Worm (Caenorhabditis elegans) whole organism, early embryonic: ENCODE data around the gene trpa-1.

Experiments used
- B0310.2 ChIP-seq: sonication (generic microtip); optimal IDR thresholded peaks from 2 replicates; lab custom pipeline; 2016; ENCODE audit warnings: mild to moderate bottlenecking, missing genetic modification characterization, missing compliant biosample characterization
- F13C5.2 ChIP-seq: sonication (generic microtip); optimal IDR thresholded peaks from 2 replicates; lab custom pipeline; 2017; ENCODE audit warnings: mild to moderate bottlenecking, missing genetic modification characterization, inconsistent platforms, missing compliant biosample characterization
- aly-1 ChIP-seq: sonication (generic microtip); optimal IDR thresholded peaks from 2 replicates; lab custom pipeline; 2016; ENCODE audit warnings: missing genetic modification characterization, missing compliant biosample characterization
- ama-1 ChIP-seq: fragments of 150-350 bp; optimal IDR thresholded peaks from 2 replicates; lab custom pipeline; 2014
- ceh-13 ChIP-seq: fragments of 200-800 bp; sonication (Bioruptor generic); optimal IDR thresholded peaks from 2 replicates; lab custom pipeline; 2018; ENCODE audit warnings: mild to moderate bottlenecking, missing genetic modification characterization, missing compliant biosample characterization
- ceh-36 ChIP-seq: sonication (generic microtip); optimal IDR thresholded peaks from 2 replicates; lab custom pipeline; 2016; ENCODE audit warnings: missing genetic modification characterization, inconsistent platforms, missing compliant biosample characterization
- ets-7 ChIP-seq: sonication (generic microtip); optimal IDR thresholded peaks from 2 replicates; lab custom pipeline; 2016; ENCODE audit warnings: missing genotype, missing genetic modification characterization, missing compliant biosample characterization
- flt-1 ChIP-seq: fragments of 200-800 bp; sonication (Bioruptor generic); IDR thresholded peaks from 2 replicates; pipeline ENCODE4 v1.3.6; 2022; ENCODE audit warnings: missing genetic modification characterization, missing compliant biosample characterization
- hmbx-1 ChIP-seq: sonication (generic microtip); optimal IDR thresholded peaks from 2 replicates; lab custom pipeline; 2016; ENCODE audit warnings: mild to moderate bottlenecking, missing genetic modification characterization, missing compliant biosample characterization
- hmg-4 ChIP-seq: fragments of 200-800 bp; sonication (Bioruptor generic); optimal IDR thresholded peaks from 2 replicates; lab custom pipeline; 2018; ENCODE audit warnings: mild to moderate bottlenecking, missing genetic modification characterization, missing compliant biosample characterization
- hnd-1 ChIP-seq: sonication (generic microtip); optimal IDR thresholded peaks from 2 replicates; lab custom pipeline; 2016; ENCODE audit warnings: missing genetic modification characterization, missing compliant biosample characterization
- pes-1 ChIP-seq: fragments of 200-800 bp; sonication (Bioruptor generic); IDR thresholded peaks from 2 replicates; pipeline ENCODE4 v1.3.6; 2022; ENCODE audit warnings: missing genetic modification reagents, missing genetic modification characterization, missing compliant biosample characterization
- scrt-1 ChIP-seq: fragments of 200-800 bp; sonication (Bioruptor generic); IDR thresholded peaks from 2 replicates; pipeline ENCODE4 v1.3.6; 2022; ENCODE audit warnings: missing genetic modification characterization, missing compliant biosample characterization
- sea-1 ChIP-seq: fragments of 200-800 bp; sonication (Bioruptor generic); conservative IDR thresholded peaks from 2 replicates; pipeline ENCODE4 v1.3.6; 2022; ENCODE audit warnings: missing genetic modification characterization, missing compliant biosample characterization
- tbx-11 ChIP-seq: fragments of 200-800 bp; sonication (Bioruptor generic); IDR thresholded peaks from 2 replicates; pipeline ENCODE4 v1.3.6; 2022; ENCODE audit warnings: missing genetic modification characterization, missing compliant biosample characterization
- tbx-37 ChIP-seq: fragments of 200-800 bp; sonication (Bioruptor generic); conservative IDR thresholded peaks from 2 replicates; pipeline ENCODE4 v1.3.6; 2022; ENCODE audit warnings: missing genetic modification reagents, missing genetic modification characterization, missing compliant biosample characterization
- tra-4 ChIP-seq: sonication (generic microtip); optimal IDR thresholded peaks from 2 replicates; lab custom pipeline; 2017; ENCODE audit warnings: missing genetic modification characterization, missing compliant biosample characterization

Gene trpa-1

ce11 chrIV:11859995-11860605 lies 4.2 kb upstream of the trpa-1 start, which contains the start of gene mob-1:
Gene mob-1, plus strand, starts transcription at chrIV:11860555.
- TF ChIP-seq aly-1 (tag; lab: Kevin White, UChicago) (no peak), flt-1 (GFP tag; lab: Robert Waterston, UW) (no peak)

- no peak for TF ChIP-seq ama-1 (lab: Kevin White, UChicago)
- TF ChIP-seq hmbx-1 (tag; lab: Kevin White, UChicago) = no peak
- no peak for TF ChIP-seq tbx-11 (GFP tag; lab: Robert Waterston, UW)
- no peak for TF ChIP-seq B0310.2 (tag; lab: Kevin White, UChicago)
- TF ChIP-seq hnd-1 (tag; lab: Kevin White, UChicago) = no peak
- TF ChIP-seq ets-7 (tag; lab: Kevin White, UChicago) = no peak
- TF ChIP-seq sea-1 (GFP tag; lab: Robert Waterston, UW) = no peak
Measured at ce11 chrIV:11863428-11863827, 898 bp upstream of the trpa-1 start.

ce11 chrIV:11867652-11868232 lies 3.4 kb downstream of the trpa-1 start:
- TF ChIP-seq aly-1 (tag; lab: Kevin White, UChicago) (no peak), ets-7 (tag; lab: Kevin White, UChicago) (no peak), F13C5.2 (no peak), tra-4 (tag; lab: Kevin White, UChicago) (no peak), scrt-1 (GFP tag; lab: Robert Waterston, UW) (no peak), ama-1 (lab: Kevin White, UChicago) (no peak), hmg-4 (GFP tag; lab: Kevin White, UChicago) (no peak), tbx-11 (GFP tag; lab: Robert Waterston, UW) (no peak), hmbx-1 (tag; lab: Kevin White, UChicago) (no peak), ceh-36 (tag; lab: Kevin White, UChicago) (no peak)

ce11 chrIV:11868452-11868851 lies 4.1 kb downstream of the trpa-1 start:
- no peak for TF ChIP-seq aly-1 (tag; lab: Kevin White, UChicago)
- no peak for TF ChIP-seq ama-1 (lab: Kevin White, UChicago)
- TF ChIP-seq hmbx-1 (tag; lab: Kevin White, UChicago) = no peak
- TF ChIP-seq F13C5.2 = no peak
- no peak for TF ChIP-seq ets-7 (tag; lab: Kevin White, UChicago)
- no peak for TF ChIP-seq hmg-4 (GFP tag; lab: Kevin White, UChicago)
- TF ChIP-seq B0310.2 (tag; lab: Kevin White, UChicago) = no peak

ce11 chrIV:11871083-11871482 lies 6.8 kb downstream of the trpa-1 start:
- TF ChIP-seq aly-1 (tag; lab: Kevin White, UChicago) (peak; percentile 32), scrt-1 (GFP tag; lab: Robert Waterston, UW) (0 out of 2 replicates have a peak, but pooled peaks have one; percentile 41), flt-1 (GFP tag; lab: Robert Waterston, UW) (no peak)

ce11 chrIV:11871898-11872297 lies 7.6 kb downstream of the trpa-1 start:
- no peak for TF ChIP-seq flt-1 (GFP tag; lab: Robert Waterston, UW)
- TF ChIP-seq ceh-13 = no peak
- TF ChIP-seq scrt-1 (GFP tag; lab: Robert Waterston, UW) = no peak
- TF ChIP-seq tra-4 (tag; lab: Kevin White, UChicago) = no peak
- TF ChIP-seq hmg-4 (GFP tag; lab: Kevin White, UChicago) = peak; percentile 42

ce11 chrIV:11877674-11878073 lies 13.3 kb downstream of the trpa-1 start, which contains the start of gene pph-2:
Gene pph-2, minus strand, starts transcription at chrIV:11877774.
- TF ChIP-seq tbx-11 (GFP tag; lab: Robert Waterston, UW) = no peak
- no peak for TF ChIP-seq aly-1 (tag; lab: Kevin White, UChicago)
- no peak for TF ChIP-seq ama-1 (lab: Kevin White, UChicago)
- TF ChIP-seq ets-7 (tag; lab: Kevin White, UChicago) = no peak
- no peak for TF ChIP-seq hnd-1 (tag; lab: Kevin White, UChicago)
- no peak for TF ChIP-seq tbx-37 (GFP tag; lab: Robert Waterston, UW)
- no peak for TF ChIP-seq flt-1 (GFP tag; lab: Robert Waterston, UW)
- no peak for TF ChIP-seq ceh-13
- no peak for TF ChIP-seq hmg-4 (GFP tag; lab: Kevin White, UChicago)
- no peak for TF ChIP-seq hmbx-1 (tag; lab: Kevin White, UChicago)
- no peak for TF ChIP-seq ceh-36 (tag; lab: Kevin White, UChicago)
- TF ChIP-seq scrt-1 (GFP tag; lab: Robert Waterston, UW) = no peak
- TF ChIP-seq sea-1 (GFP tag; lab: Robert Waterston, UW) = no peak
- no peak for TF ChIP-seq tra-4 (tag; lab: Kevin White, UChicago)
- TF ChIP-seq B0310.2 (tag; lab: Kevin White, UChicago) = no peak

ce11 chrIV:11878249-11878648 lies 13.9 kb downstream of the trpa-1 start, which contains the start of gene cutl-27:
Gene cutl-27, plus strand, starts transcription at chrIV:11878549.
- TF ChIP-seq ceh-13 (no peak), hmbx-1 (tag; lab: Kevin White, UChicago) (no peak), tbx-11 (GFP tag; lab: Robert Waterston, UW) (no peak), tra-4 (tag; lab: Kevin White, UChicago) (no peak), scrt-1 (GFP tag; lab: Robert Waterston, UW) (no peak), hnd-1 (tag; lab: Kevin White, UChicago) (no peak), ama-1 (lab: Kevin White, UChicago) (no peak), hmg-4 (GFP tag; lab: Kevin White, UChicago) (no peak), ets-7 (tag; lab: Kevin White, UChicago) (no peak), flt-1 (GFP tag; lab: Robert Waterston, UW) (no peak), tbx-37 (GFP tag; lab: Robert Waterston, UW) (no peak), ceh-36 (tag; lab: Kevin White, UChicago) (no peak), B0310.2 (tag; lab: Kevin White, UChicago) (no peak), pes-1 (GFP tag; lab: Robert Waterston, UW) (no peak), sea-1 (GFP tag; lab: Robert Waterston, UW) (no peak), F13C5.2 (no peak), aly-1 (tag; lab: Kevin White, UChicago) (no peak)
